Worm (Caenorhabditis elegans) whole organism, L2 larva: ENCODE measurements around the gene Y43F8B.10.

Source experiments
- F13H6.1 ChIP-seq: sonication (generic microtip); optimal IDR thresholded peaks from 2 replicates; lab custom pipeline; 2016; ENCODE audit warnings: missing genetic modification characterization, missing compliant biosample characterization
- ZK546.5 ChIP-seq: sonication (generic microtip); optimal IDR thresholded peaks from 2 replicates; lab custom pipeline; 2017; ENCODE audit warnings: missing biosample characterization, missing genetic modification characterization
- alr-1 ChIP-seq: fragments of 150-350 bp; optimal IDR thresholded peaks from 2 replicates; lab custom pipeline; 2014; ENCODE audit warnings: missing biosample characterization, missing genetic modification characterization
- aly-2 ChIP-seq: fragments of 150-350 bp; optimal IDR thresholded peaks from 2 replicates; lab custom pipeline; 2014; ENCODE audit warnings: missing biosample characterization, missing genetic modification characterization
- ama-1 ChIP-seq: fragments of 150-350 bp; optimal IDR thresholded peaks from 2 replicates; lab custom pipeline; 2018; ENCODE audit warnings: inconsistent platforms
- blmp-1 ChIP-seq: sonication (generic microtip); optimal IDR thresholded peaks from 2 replicates; lab custom pipeline; 2017; ENCODE audit warnings: missing genetic modification characterization, mild to moderate bottlenecking, missing compliant biosample characterization, antibody characterized with exemption, moderate library complexity; ENCODE audit not compliant: insufficient read depth
- egl-27 ChIP-seq: sonication (generic microtip); optimal IDR thresholded peaks from 3 replicates; lab custom pipeline; 2017; ENCODE audit warnings: missing biosample characterization, missing genetic modification reagents, missing genetic modification characterization
- elt-1 ChIP-seq: fragments of 150-350 bp; optimal IDR thresholded peaks from 2 replicates; lab custom pipeline; 2014; ENCODE audit warnings: missing biosample characterization, missing genetic modification characterization
- nhr-10 ChIP-seq: sonication (generic microtip); optimal IDR thresholded peaks from 2 replicates; lab custom pipeline; 2017; ENCODE audit warnings: missing biosample characterization, missing genetic modification characterization
- nhr-11 ChIP-seq: fragments of 150-350 bp; optimal IDR thresholded peaks from 2 replicates; lab custom pipeline; 2014; ENCODE audit warnings: missing biosample characterization, missing genetic modification characterization
- nhr-237 ChIP-seq: fragments of 150-350 bp; optimal IDR thresholded peaks from 2 replicates; lab custom pipeline; 2014; ENCODE audit warnings: missing biosample characterization, missing genetic modification characterization
- unc-62 ChIP-seq: fragments of 150-350 bp; optimal IDR thresholded peaks from 2 replicates; lab custom pipeline; 2014; ENCODE audit warnings: missing biosample characterization, missing genetic modification reagents, missing genetic modification characterization
- zag-1 ChIP-seq: fragments of 150-350 bp; optimal IDR thresholded peaks from 2 replicates; lab custom pipeline; 2014; ENCODE audit warnings: missing biosample characterization, missing genetic modification characterization

DNA sequence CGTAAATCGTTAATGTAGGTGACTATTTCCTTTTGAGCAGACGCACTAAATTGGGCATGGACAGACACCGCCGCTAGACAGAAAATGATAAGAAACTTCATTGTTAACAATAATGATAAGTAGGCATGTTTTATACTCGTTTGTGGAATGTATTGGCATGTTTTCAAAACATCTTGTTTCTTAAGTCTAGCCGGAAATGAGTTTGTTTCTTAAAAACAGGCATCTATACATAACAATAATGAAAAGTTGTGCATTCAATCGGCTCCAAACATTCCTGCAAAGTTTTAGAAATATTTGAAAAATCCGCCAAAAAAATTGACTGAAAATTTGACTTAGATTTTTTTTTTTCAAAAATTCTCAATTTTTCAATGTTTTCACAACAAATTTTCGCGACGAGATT is 21.3 kb downstream of the Y43F8B.10 start, which contains the start of gene scl-21:
- TF ChIP-seq nhr-11 (tag; lab: Kevin White, UChicago) (no peak), ama-1 (lab: Kevin White, UChicago) (no peak), F13H6.1 (no peak), egl-27 (tag; lab: Kevin White, UChicago) (no peak), nhr-10 (tag; lab: Kevin White, UChicago) (no peak), elt-1 (no peak), nhr-237 (tag; lab: Kevin White, UChicago) (no peak), aly-2 (tag; lab: Kevin White, UChicago) (no peak), alr-1 (no peak), ZK546.5 (tag; lab: Kevin White, UChicago) (no peak), unc-62 (GFP tag; lab: Kevin White, UChicago) (no peak), zag-1 (tag; lab: Kevin White, UChicago) (no peak), blmp-1 (no peak)
